Fruit fly (Drosophila melanogaster) whole organism, embryonic: Measurements from ENCODE around the gene CG34353.

Experiments used
- Abd-B ChIP-seq: fragments of 200-800 bp; sonication (Bioruptor generic); optimal IDR thresholded peaks from 2 replicates; lab custom pipeline; 2018; ENCODE audit warnings: missing biosample characterization, mild to moderate bottlenecking, missing genetic modification characterization, moderate library complexity
- Asciz ChIP-seq: fragments of 200-800 bp; sonication (Bioruptor generic); optimal IDR thresholded peaks from 2 replicates; lab custom pipeline; 2017; ENCODE audit warnings: missing biosample characterization, mild to moderate bottlenecking, missing genetic modification characterization, missing genetic modification reagents
- CG10147 ChIP-seq: fragments of 200-800 bp; sonication (Bioruptor generic); optimal IDR thresholded peaks from 2 replicates; lab custom pipeline; 2019; ENCODE audit warnings: missing biosample characterization, mild to moderate bottlenecking, missing genetic modification characterization, moderate library complexity
- CG11504 ChIP-seq: fragments of 200-800 bp; sonication (Bioruptor generic); optimal IDR thresholded peaks from 3 replicates; lab custom pipeline; 2019; ENCODE audit warnings: missing biosample characterization, mild to moderate bottlenecking, missing genetic modification characterization, moderate library complexity
- CG12391 ChIP-seq: fragments of 200-800 bp; sonication (Bioruptor generic); optimal IDR thresholded peaks from 3 replicates; lab custom pipeline; 2018; ENCODE audit warnings: missing biosample characterization, mild to moderate bottlenecking, missing genetic modification characterization, moderate library complexity
- CG14710 ChIP-seq: fragments of 200-800 bp; sonication (Bioruptor generic); optimal IDR thresholded peaks from 3 replicates; lab custom pipeline; 2019; ENCODE audit warnings: missing biosample characterization, mild to moderate bottlenecking, missing genetic modification characterization, moderate library complexity
- CG14860 ChIP-seq: fragments of 200-800 bp; sonication (Bioruptor generic); IDR thresholded peaks from 3 replicates; pipeline ENCODE4 v1.3.6; 2022; ENCODE audit warnings: missing biosample characterization, missing genetic modification characterization; ENCODE audit not compliant: partially characterized antibody
- CG15269 ChIP-seq: fragments of 200-800 bp; sonication (Bioruptor generic); optimal IDR thresholded peaks from 2 replicates; lab custom pipeline; 2018; ENCODE audit warnings: missing biosample characterization, mild to moderate bottlenecking, missing genetic modification characterization, moderate library complexity
- CG17829 ChIP-seq: fragments of 200-800 bp; optimal IDR thresholded peaks from 2 replicates; lab custom pipeline; 2019; ENCODE audit warnings: missing biosample characterization, mild to moderate bottlenecking, missing genetic modification characterization, moderate library complexity
- CG1832 ChIP-seq: fragments of 200-800 bp; sonication (Bioruptor generic); optimal IDR thresholded peaks from 2 replicates; lab custom pipeline; 2017; ENCODE audit warnings: missing biosample characterization, mild to moderate bottlenecking, missing genetic modification characterization, inconsistent platforms
- CG30403 ChIP-seq: fragments of 200-800 bp; sonication (Bioruptor generic); optimal IDR thresholded peaks from 3 replicates; lab custom pipeline; 2016; ENCODE audit warnings: missing biosample characterization, missing genetic modification characterization
- CG3163 ChIP-seq: fragments of 200-800 bp; sonication (Bioruptor generic); optimal IDR thresholded peaks from 3 replicates; lab custom pipeline; 2016; ENCODE audit warnings: missing biosample characterization, missing genetic modification characterization
- CG32767 ChIP-seq: fragments of 200-800 bp; sonication (Bioruptor generic); IDR thresholded peaks from 2 replicates; pipeline ENCODE4 v1.3.6; 2022; ENCODE audit warnings: missing biosample characterization, missing genetic modification characterization
- CG3281 ChIP-seq: fragments of 200-800 bp; sonication (Bioruptor generic); optimal IDR thresholded peaks from 3 replicates; lab custom pipeline; 2017; ENCODE audit warnings: missing biosample characterization, mild to moderate bottlenecking, missing genetic modification characterization
- CG34224 ChIP-seq: fragments of 200-800 bp; sonication (Bioruptor generic); IDR thresholded peaks from 3 replicates; pipeline ENCODE4 v1.3.6; 2022; ENCODE audit warnings: missing biosample characterization, missing genetic modification characterization; ENCODE audit not compliant: partially characterized antibody
- CG4617 ChIP-seq: fragments of 200-800 bp; sonication (Bioruptor generic); optimal IDR thresholded peaks from 3 replicates; lab custom pipeline; 2016; ENCODE audit warnings: missing biosample characterization, missing genetic modification characterization, borderline replicate concordance
- CG4707 ChIP-seq: fragments of 200-800 bp; sonication (Bioruptor generic); optimal IDR thresholded peaks from 2 replicates; lab custom pipeline; 2018; ENCODE audit warnings: missing biosample characterization, mild to moderate bottlenecking, missing genetic modification characterization, moderate library complexity
- CG5953 ChIP-seq: fragments of 200-800 bp; sonication (Bioruptor generic); IDR thresholded peaks from 2 replicates; pipeline ENCODE4 v1.3.6; 2022; ENCODE audit warnings: missing biosample characterization, missing genetic modification characterization
- CG6254 ChIP-seq: fragments of 200-800 bp; sonication (Bioruptor generic); optimal IDR thresholded peaks from 3 replicates; lab custom pipeline; 2017; ENCODE audit warnings: mild to moderate bottlenecking, missing biosample characterization, missing genetic modification reagents, missing genetic modification characterization
- CG6683 ChIP-seq: fragments of 200-800 bp; sonication (Bioruptor generic); optimal IDR thresholded peaks from 2 replicates; lab custom pipeline; 2017; ENCODE audit warnings: missing biosample characterization, mild to moderate bottlenecking, missing genetic modification characterization, missing genetic modification reagents
- CG7357 ChIP-seq: fragments of 200-800 bp; sonication (Bioruptor generic); IDR thresholded peaks from 3 replicates; pipeline ENCODE4 v1.3.6; 2022; ENCODE audit warnings: missing biosample characterization, missing genetic modification characterization
- CG7372 ChIP-seq: fragments of 200-800 bp; sonication (Bioruptor generic); IDR thresholded peaks from 2 replicates; pipeline ENCODE4 v1.3.6; 2022; ENCODE audit warnings: missing biosample characterization, missing genetic modification characterization
- CG8944 ChIP-seq: fragments of 200-800 bp; sonication (Bioruptor generic); optimal IDR thresholded peaks from 3 replicates; lab custom pipeline; 2016; ENCODE audit warnings: missing biosample characterization, missing genetic modification characterization
- Dbx ChIP-seq: fragments of 200-800 bp; sonication (Bioruptor generic); IDR thresholded peaks from 3 replicates; pipeline ENCODE4 v1.3.6; 2022; ENCODE audit warnings: missing biosample characterization, missing genetic modification characterization
- Dip2 ChIP-seq: fragments of 200-800 bp; sonication (Bioruptor generic); IDR thresholded peaks from 2 replicates; pipeline ENCODE4 v1.3.6; 2022; ENCODE audit warnings: missing biosample characterization, missing genetic modification characterization
- Doc2 ChIP-seq: fragments of 200-800 bp; sonication (Bioruptor generic); IDR thresholded peaks from 2 replicates; pipeline ENCODE4 v1.3.6; 2022; ENCODE audit warnings: missing biosample characterization, missing genetic modification characterization
- Fer1 ChIP-seq: fragments of 200-800 bp; sonication (Bioruptor generic); optimal IDR thresholded peaks from 2 replicates; lab custom pipeline; 2017; ENCODE audit warnings: missing biosample characterization, mild to moderate bottlenecking, missing genetic modification characterization
- MESR4 ChIP-seq: fragments of 200-800 bp; sonication (Bioruptor generic); optimal IDR thresholded peaks from 2 replicates; lab custom pipeline; 2018; ENCODE audit warnings: missing biosample characterization, mild to moderate bottlenecking, missing genetic modification characterization, moderate library complexity
- NFAT ChIP-seq: fragments of 200-800 bp; sonication (Bioruptor generic); IDR thresholded peaks from 2 replicates; pipeline ENCODE4 v1.3.6; 2022; ENCODE audit warnings: missing biosample characterization, missing genetic modification characterization
- Opbp ChIP-seq: fragments of 200-800 bp; sonication (Bioruptor generic); IDR thresholded peaks from 3 replicates; pipeline ENCODE4 v1.3.6; 2022; ENCODE audit warnings: missing biosample characterization, missing genetic modification characterization; ENCODE audit not compliant: partially characterized antibody
- Optix ChIP-seq: fragments of 200-800 bp; sonication (Bioruptor generic); IDR thresholded peaks from 3 replicates; pipeline ENCODE4 v1.3.6; 2022; ENCODE audit warnings: missing biosample characterization, missing genetic modification characterization
- Sin3A ChIP-seq: fragments of >200 bp; optimal IDR thresholded peaks from 2 replicates; lab custom pipeline; 2018
- Sox102F ChIP-seq: fragments of 200-800 bp; sonication (Bioruptor generic); optimal IDR thresholded peaks from 2 replicates; lab custom pipeline; 2018; ENCODE audit warnings: missing biosample characterization, mild to moderate bottlenecking, missing genetic modification characterization, moderate library complexity
- Stat92E ChIP-seq, 3 experiments: fragments of >200 bp in 2 of 3; fragments of 200-800 bp in 1 of 3; sonication (Bioruptor generic) in 1 of 3; optimal IDR thresholded peaks; 2 replicates each; lab custom pipeline; 2017 to 2019; ENCODE audit warnings: missing biosample characterization in 3 of 3, missing genetic modification characterization in 3 of 3, mild to moderate bottlenecking in 1 of 3, moderate library complexity in 1 of 3
- bowl ChIP-seq: fragments of 200-800 bp; sonication (Bioruptor generic); IDR thresholded peaks from 2 replicates; pipeline ENCODE4 v1.3.6; 2022; ENCODE audit warnings: missing biosample characterization, missing genetic modification characterization
- br ChIP-seq: fragments of >200 bp; optimal IDR thresholded peaks from 2 replicates; lab custom pipeline; 2017
- btn ChIP-seq: fragments of 200-800 bp; sonication (Bioruptor generic); optimal IDR thresholded peaks from 2 replicates; lab custom pipeline; 2016; ENCODE audit warnings: missing biosample characterization, missing genetic modification characterization
- cato ChIP-seq: fragments of 200-800 bp; sonication (Bioruptor generic); optimal IDR thresholded peaks from 2 replicates; lab custom pipeline; 2016; ENCODE audit warnings: missing biosample characterization, missing genetic modification characterization, borderline replicate concordance
- dimm ChIP-seq: fragments of 200-800 bp; sonication (Bioruptor generic); IDR thresholded peaks from 2 replicates; pipeline ENCODE4 v1.3.6; 2022; ENCODE audit warnings: missing biosample characterization, missing genetic modification characterization
- kah ChIP-seq: fragments of 200-800 bp; sonication (Bioruptor generic); optimal IDR thresholded peaks from 2 replicates; lab custom pipeline; 2018; ENCODE audit warnings: missing biosample characterization, mild to moderate bottlenecking, missing genetic modification characterization
- mld ChIP-seq: fragments of 200-800 bp; sonication (Bioruptor generic); IDR thresholded peaks from 3 replicates; pipeline ENCODE4 v1.3.6; 2022; ENCODE audit warnings: missing biosample characterization, missing genetic modification characterization; ENCODE audit not compliant: partially characterized antibody
- nerfin-2 ChIP-seq: fragments of 200-800 bp; sonication (Bioruptor generic); IDR thresholded peaks from 2 replicates; pipeline ENCODE4 v1.3.6; 2022; ENCODE audit warnings: missing biosample characterization, missing genetic modification characterization; ENCODE audit not compliant: partially characterized antibody
- nmo ChIP-seq: fragments of 200-800 bp; sonication (Bioruptor generic); optimal IDR thresholded peaks from 2 replicates; lab custom pipeline; 2018; ENCODE audit warnings: missing biosample characterization, mild to moderate bottlenecking, missing genetic modification characterization, moderate library complexity
- nom ChIP-seq: fragments of 200-800 bp; sonication (Bioruptor generic); optimal IDR thresholded peaks from 2 replicates; lab custom pipeline; 2017; ENCODE audit warnings: missing biosample characterization, missing genetic modification characterization, mild to moderate bottlenecking, moderate library complexity, missing genetic modification reagents
- pan ChIP-seq, 4 experiments: fragments of >200 bp in 3 of 4; fragments of 200-800 bp in 1 of 4; sonication (Bioruptor generic) in 1 of 4; optimal IDR thresholded peaks in 3 of 4; IDR thresholded peaks in 1 of 4; 2 replicates each; pipeline versions ENCODE4 v1.3.6 to Lab custom; 2017 to 2022; ENCODE audit warnings: missing biosample characterization in 2 of 4, missing genetic modification characterization in 2 of 4, mixed read lengths in 1 of 4
- phol ChIP-seq: fragments of 200-800 bp; sonication (Bioruptor generic); optimal IDR thresholded peaks from 3 replicates; lab custom pipeline; 2018; ENCODE audit warnings: missing biosample characterization, mild to moderate bottlenecking, missing genetic modification characterization, moderate library complexity
- pita ChIP-seq: fragments of 200-800 bp; sonication (Bioruptor generic); optimal IDR thresholded peaks from 2 replicates; lab custom pipeline; 2017; ENCODE audit warnings: missing biosample characterization, mild to moderate bottlenecking, missing genetic modification characterization
- slp2 ChIP-seq: fragments of 200-800 bp; sonication (Bioruptor generic); optimal IDR thresholded peaks from 2 replicates; lab custom pipeline; 2016; ENCODE audit warnings: missing biosample characterization, missing genetic modification characterization
- sr ChIP-seq: fragments of 200-800 bp; sonication (Bioruptor generic); IDR thresholded peaks from 3 replicates; pipeline ENCODE4 v1.3.6; 2022; ENCODE audit warnings: missing biosample characterization, missing genetic modification characterization
- stc ChIP-seq: fragments of 200-800 bp; sonication (Bioruptor generic); IDR thresholded peaks from 2 replicates; pipeline ENCODE4 v1.3.6; 2022; ENCODE audit warnings: missing biosample characterization, missing genetic modification characterization

Gene CG34353

dm6 chr3R:27953890-27954289 lies 48.2 kb upstream of the CG34353 start, which contains the start of gene CG4951 (continued):
- TF ChIP-seq Sox102F (GFP tag; lab: Kevin White, UChicago) (no peak), Stat92E (GFP tag; optimal IDR thresholded peaks at IDR 0.05; lab: Kevin White, UChicago) (no peak), Fer1 (no peak), nerfin-2 (GFP tag; lab: Robert Waterston, UW) (peak; percentile 62; the same call in 1 of the 2 replicates), kah (GFP tag; lab: Kevin White, UChicago) (no peak), Doc2 (GFP tag; lab: Robert Waterston, UW) (no peak), slp2 (no peak), CG6683 (no peak), nom (GFP tag; lab: Kevin White, UChicago) (no peak), CG17829 (tag; lab: Kevin White, UChicago) (no peak), CG7372 (GFP tag; lab: Robert Waterston, UW) (no peak), CG6254 (no peak), br (lab: Kevin White, UChicago) (no peak), CG14710 (peak; percentile 40), CG1832 (GFP tag; lab: Kevin White, UChicago) (no peak), CG12391 (tag; lab: Kevin White, UChicago) (no peak), mld (GFP tag; lab: Robert Waterston, UW) (0 out of 3 replicates have a peak, but pooled peaks have one; percentile 27), CG34224 (GFP tag; lab: Robert Waterston, UW) (peak; percentile 57; the same call in 2 of the 3 replicates), stc (GFP tag; lab: Robert Waterston, UW) (no peak), Opbp (GFP tag; lab: Robert Waterston, UW) (0 out of 3 replicates have a peak, but pooled peaks have one; percentile 28), bowl (GFP tag; lab: Robert Waterston, UW) (no peak), Optix (GFP tag; lab: Robert Waterston, UW) (no peak), CG30403 (no peak), Dip2 (GFP tag; lab: Robert Waterston, UW) (no peak), cato (GFP tag; lab: Kevin White, UChicago) (no peak), CG14860 (GFP tag; lab: Robert Waterston, UW) (peak; percentile 53; the same call in 2 of the 3 replicates), pan (optimal IDR thresholded peaks at IDR 0.05; lab: Kevin White, UChicago) (no peak), pan (GFP tag; optimal IDR thresholded peaks at IDR 0.05 in 1 of 2, IDR thresholded peaks at IDR 0.05 in 1 of 2) (no peak), Asciz (GFP tag; lab: Kevin White, UChicago) (no peak), CG4617 (GFP tag; lab: Kevin White, UChicago) (no peak), CG32767 (GFP tag; lab: Robert Waterston, UW) (no peak), phol (peak; percentile 63), Abd-B (GFP tag; lab: Kevin White, UChicago) (no peak), btn (no peak), MESR4 (GFP tag; lab: Kevin White, UChicago) (peak; percentile 52), CG3163 (GFP tag; lab: Kevin White, UChicago) (no peak), CG10147 (GFP tag; lab: Kevin White, UChicago) (no peak), dimm (GFP tag; lab: Robert Waterston, UW) (no peak), Sin3A (lab: Kevin White, UChicago) (peak; percentile 62), sr (GFP tag; lab: Robert Waterston, UW) (no peak), CG11504 (tag; lab: Kevin White, UChicago) (no peak), CG8944 (no peak), CG4707 (GFP tag; lab: Kevin White, UChicago) (no peak), CG3281 (no peak), Dbx (GFP tag; lab: Robert Waterston, UW) (no peak), pita (GFP tag; lab: Kevin White, UChicago) (no peak), CG5953 (GFP tag; lab: Robert Waterston, UW) (no peak), CG15269 (no peak), nmo (GFP tag; lab: Kevin White, UChicago) (peak; percentile 22), CG7357 (GFP tag; lab: Robert Waterston, UW) (no peak), NFAT (GFP tag; lab: Robert Waterston, UW) (no peak)
